Fruit fly (Drosophila melanogaster) Kc167 (cell line): ENCODE measurements around the gene mtg.

Source experiments
- Myc ChIP-seq: fragments of >200 bp; optimal IDR thresholded peaks from 2 replicates; lab custom pipeline; 2017; ENCODE audit warnings: missing external identifiers
- Sin3A ChIP-seq: fragments of >200 bp; optimal IDR thresholded peaks from 2 replicates; lab custom pipeline; 2018; ENCODE audit warnings: missing external identifiers
- h ChIP-seq: fragments of >200 bp; optimal IDR thresholded peaks from 3 replicates; lab custom pipeline; 2018; ENCODE audit warnings: missing external identifiers
- psq ChIP-seq: fragments of >200 bp; optimal IDR thresholded peaks from 2 replicates; lab custom pipeline; 2017; ENCODE audit warnings: missing external identifiers
- ttk ChIP-seq: sonication (Bioruptor generic); optimal IDR thresholded peaks from 2 replicates; lab custom pipeline; 2017; ENCODE audit warnings: missing external identifiers

DNA sequence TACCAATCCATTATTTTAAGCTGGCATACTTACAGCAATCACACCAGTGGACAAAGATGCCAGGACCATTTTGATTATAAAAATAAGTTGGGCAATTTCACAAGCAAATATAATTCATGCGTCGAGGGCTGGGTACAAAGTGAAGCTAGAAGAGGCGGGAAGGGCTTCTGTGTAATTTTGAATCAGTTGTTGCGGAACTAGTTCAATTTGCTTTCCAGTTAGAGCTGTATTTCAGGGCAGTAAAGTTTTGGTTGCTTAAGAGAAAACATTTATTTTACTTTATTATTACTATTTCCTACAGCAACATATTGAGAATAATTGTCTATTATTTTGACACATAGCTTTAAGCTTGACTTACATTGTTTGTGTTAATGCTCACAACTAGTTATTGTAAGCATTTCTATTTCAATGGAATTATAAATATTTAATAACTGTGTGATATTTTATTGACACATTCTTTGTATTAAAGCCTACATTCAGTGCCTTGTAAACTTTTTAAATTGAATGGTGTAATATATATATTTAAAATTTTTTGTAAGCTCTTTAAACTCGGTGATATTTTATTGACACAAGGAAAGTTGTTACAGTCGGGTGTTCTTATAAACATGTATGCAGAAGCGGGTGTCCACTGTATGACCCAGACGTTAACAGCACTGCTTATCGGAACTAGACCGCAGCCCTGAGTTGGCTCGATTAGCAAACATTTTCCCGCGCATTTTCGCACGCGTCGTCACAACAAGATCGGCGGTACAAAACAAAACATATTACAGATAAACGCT is 14.2 kb downstream of the mtg start, which contains the start of the genes RPA1 and Mcm2:
- TF ChIP-seq h (lab: Kevin White, UChicago) (no peak), psq (lab: Kevin White, UChicago) (no peak), Sin3A (lab: Kevin White, UChicago) (no peak), ttk (no peak), Myc (lab: Kevin White, UChicago) (no peak)
